Worm (Caenorhabditis elegans): ENCODE data around the gene C53B4.2.

C53B4.2 gene

ce11 chrIV:8927093-8927492 lies 38.9 kb upstream of the C53B4.2 start (continued):
- TF ChIP-seq let-607 (tag; optimal IDR thresholded peaks at IDR 0.05) (peak; percentile 54 to 64), hlh-12 (tag; optimal IDR thresholded peaks at IDR 0.05) (no peak), athp-1 (tag; optimal IDR thresholded peaks at IDR 0.05) (peak; percentile 96), lir-1 (GFP tag; conservative IDR thresholded peaks at IDR 0.05) (peak; percentile 76), F23B12.7 (tag; optimal IDR thresholded peaks at IDR 0.05; ENCODE audit: insufficient read depth) (peak; percentile 92), ekl-4 (GFP tag; IDR thresholded peaks at IDR 0.05) (peak; percentile 89), egrh-3 (GFP tag; IDR thresholded peaks at IDR 0.05) (peak; percentile 57), Y53G8AR.9 (GFP tag; conservative IDR thresholded peaks at IDR 0.05) (peak; percentile 76), nhr-27 (tag; optimal IDR thresholded peaks at IDR 0.05) (peak; percentile 73), ztf-25 (GFP tag; IDR thresholded peaks at IDR 0.05) (peak; percentile 62; the same call in 1 of the 2 replicates), tbp1 (GFP tag; optimal IDR thresholded peaks at IDR 0.05) (peak; percentile 98), nhr-80 (tag; optimal IDR thresholded peaks at IDR 0.05) (peak; percentile 75), F55B11.4 (tag; optimal IDR thresholded peaks at IDR 0.05; ENCODE audit: borderline replicate concordance, insufficient read depth) (no peak), efl-1 (GFP tag; optimal IDR thresholded peaks at IDR 0.05) (peak; percentile 40), T07F8.4 (tag; optimal IDR thresholded peaks at IDR 0.05) (peak; percentile 91), ztf-3 (GFP tag; optimal IDR thresholded peaks at IDR 0.05) (peak; percentile 65), sptf-2 (GFP tag; optimal IDR thresholded peaks at IDR 0.05) (peak; percentile 95), attf-6 (GFP tag; IDR thresholded peaks at IDR 0.05) (peak; percentile 48; the same call in 1 of the 2 replicates), lin-35 (GFP tag; optimal IDR thresholded peaks at IDR 0.05) (peak in 1 of 3 experiments; percentile 84), C17E4.6 (GFP tag; IDR thresholded peaks at IDR 0.05) (peak; percentile 60), cebp-2 (GFP tag; IDR thresholded peaks at IDR 0.05) (peak; percentile 86; the same call in 1 of the 2 replicates), atf-7 (tag; optimal IDR thresholded peaks at IDR 0.05) (peak; percentile 84), rcor-1 (GFP tag; IDR thresholded peaks at IDR 0.05) (peak; percentile 91), B0019.2 (GFP tag; conservative IDR thresholded peaks at IDR 0.05) (0 out of 2 replicates have a peak, but pooled peaks have one; percentile 43), sea-2 (GFP tag; IDR thresholded peaks at IDR 0.05) (peak; percentile 83), mel-28 (tag; optimal IDR thresholded peaks at IDR 0.05; ENCODE audit: borderline replicate concordance) (peak; percentile 31), madf-6 (GFP tag; IDR thresholded peaks at IDR 0.05) (peak; percentile 74), C06A6.2 (GFP tag; conservative IDR thresholded peaks at IDR 0.05) (peak; percentile 73; the same call in 1 of the 2 replicates), F37B4.10 (GFP tag; IDR thresholded peaks at IDR 0.05) (no peak), mcd-1 (GFP tag; IDR thresholded peaks at IDR 0.05) (peak; percentile 79), ceh-40 (GFP tag; IDR thresholded peaks at IDR 0.05) (0 out of 2 replicates have a peak, but pooled peaks have one; percentile 54), ztf-28 (GFP tag; IDR thresholded peaks at IDR 0.05) (peak; percentile 85), bed-1 (GFP tag; IDR thresholded peaks at IDR 0.05) (0 out of 2 replicates have a peak, but pooled peaks have one; percentile 65), ztf-26 (tag; optimal IDR thresholded peaks at IDR 0.05) (peak; percentile 78), rec-8 (tag; optimal IDR thresholded peaks at IDR 0.05) (peak; percentile 90 to 94), attf-5 (GFP tag; optimal IDR thresholded peaks at IDR 0.05) (peak; percentile 90), F22D6.2 (tag; optimal IDR thresholded peaks at IDR 0.05) (peak; percentile 51), F33H1.4 (GFP tag; IDR thresholded peaks at IDR 0.05) (peak; percentile 38), D2030.7 (GFP tag; IDR thresholded peaks at IDR 0.05) (peak; percentile 52; the same call in 1 of the 2 replicates), ets-4 (GFP tag; optimal IDR thresholded peaks at IDR 0.05) (peak; percentile 93), F49E8.2 (tag; optimal IDR thresholded peaks at IDR 0.05; ENCODE audit: insufficient read depth) (peak; percentile 77), ccch-3 (GFP tag; optimal IDR thresholded peaks at IDR 0.05) (peak; percentile 38), snpc-3.4 (tag; optimal IDR thresholded peaks at IDR 0.05) (peak; percentile 89), attf-3 (GFP tag; conservative IDR thresholded peaks at IDR 0.05) (peak; percentile 87), nfyb-1 (GFP tag; IDR thresholded peaks at IDR 0.05) (peak; percentile 91), nhr-120 (GFP tag; IDR thresholded peaks at IDR 0.05) (peak; percentile 89; the same call in 1 of the 2 replicates), ZK185.1 (tag; optimal IDR thresholded peaks at IDR 0.05; ENCODE audit: poor library complexity, severe bottlenecking) (peak; percentile 91)

Measured in whole organism, young adult.